Worm (Caenorhabditis elegans) whole organism, L1 larva: ENCODE data around the gene nsph-1.1.

Source experiments
- fkh-10 ChIP-seq: sonication (generic microtip); optimal IDR thresholded peaks from 2 replicates; lab custom pipeline; 2017; ENCODE audit warnings: missing biosample characterization, missing genetic modification reagents, missing genetic modification characterization
- nhr-237 ChIP-seq: fragments of 150-350 bp; optimal IDR thresholded peaks from 2 replicates; lab custom pipeline; 2014; ENCODE audit warnings: missing biosample characterization, missing genetic modification characterization

- TF ChIP-seq nhr-237 (tag; lab: Kevin White, UChicago), result no peak
- no peak for TF ChIP-seq fkh-10
Observed at ce11 chrII:8732339-8733100, 34.1 kb upstream of the nsph-1.1 start, which contains the start of gene rol-6.
